Worm (Caenorhabditis elegans) whole organism, L1 larva: Measurements from ENCODE around the gene ZK1320.3.
A peak's percentile ranks its signal among the peaks of the same experiment; 100 is the strongest.

Experiments
- C04F5.9 ChIP-seq: sonication (generic microtip); optimal IDR thresholded peaks from 2 replicates; lab custom pipeline; 2016; ENCODE audit warnings: missing genetic modification characterization, missing compliant biosample characterization
- F16B12.6 ChIP-seq: fragments of 150-350 bp; optimal IDR thresholded peaks from 2 replicates; lab custom pipeline; 2014; ENCODE audit warnings: missing biosample characterization, missing genetic modification characterization
- Y116A8C.19 ChIP-seq: sonication (generic microtip); optimal IDR thresholded peaks from 2 replicates; lab custom pipeline; 2016; ENCODE audit warnings: missing compliant biosample characterization, missing genetic modification characterization, borderline replicate concordance
- alr-1 ChIP-seq: fragments of 200-800 bp; sonication (Bioruptor generic); optimal IDR thresholded peaks from 2 replicates; lab custom pipeline; 2018; ENCODE audit warnings: borderline replicate concordance, mild to moderate bottlenecking, missing genetic modification characterization, missing compliant biosample characterization
- blmp-1 ChIP-seq: fragments of 150-350 bp; optimal IDR thresholded peaks from 2 replicates; lab custom pipeline; 2014; ENCODE audit warnings: missing biosample characterization, missing genetic modification characterization
- ceh-63 ChIP-seq: fragments of 200-800 bp; sonication (Bioruptor generic); optimal IDR thresholded peaks from 2 replicates; lab custom pipeline; 2018; ENCODE audit warnings: mild to moderate bottlenecking, missing genetic modification characterization, missing compliant biosample characterization
- ceh-8 ChIP-seq: fragments of 200-800 bp; sonication (Bioruptor generic); optimal IDR thresholded peaks from 2 replicates; lab custom pipeline; 2018; ENCODE audit warnings: mild to moderate bottlenecking, missing genetic modification characterization, moderate library complexity, missing compliant biosample characterization
- ceh-82 ChIP-seq, 3 experiments: fragments of 150-350 bp in 1 of 3; sonication (generic microtip) in 2 of 3; optimal IDR thresholded peaks; 2 replicates each; lab custom pipeline; 2014 to 2017; ENCODE audit warnings: missing biosample characterization in 3 of 3, missing genetic modification characterization in 3 of 3
- ceh-88 ChIP-seq: fragments of 200-800 bp; sonication (Bioruptor generic); IDR thresholded peaks from 2 replicates; pipeline ENCODE4 v1.3.6; 2022; ENCODE audit warnings: missing genetic modification characterization, missing compliant biosample characterization
- ceh-90 ChIP-seq: sonication (generic microtip); optimal IDR thresholded peaks from 2 replicates; lab custom pipeline; 2016; ENCODE audit warnings: missing genetic modification characterization, missing compliant biosample characterization
- ces-1 ChIP-seq: fragments of 150-350 bp; optimal IDR thresholded peaks from 2 replicates; lab custom pipeline; 2014; ENCODE audit warnings: missing biosample characterization, missing genetic modification reagents, missing genetic modification characterization
- dsc-1 ChIP-seq: sonication (generic microtip); optimal IDR thresholded peaks from 2 replicates; lab custom pipeline; 2016; ENCODE audit warnings: mild to moderate bottlenecking, missing genetic modification characterization, missing compliant biosample characterization
- efl-1 ChIP-seq, 4 experiments: fragments of 150-350 bp; optimal IDR thresholded peaks in 3 of 4; peaks in 1 of 4; 1 replicate in 1 of 4; 2 replicates in 3 of 4; lab custom pipeline; 2014; ENCODE audit warnings: missing biosample characterization in 2 of 4, missing genetic modification characterization in 2 of 4, missing genetic modification reagents in 2 of 4
- efl-3 ChIP-seq: fragments of 200-800 bp; sonication (Bioruptor generic); optimal IDR thresholded peaks from 2 replicates; lab custom pipeline; 2018; ENCODE audit warnings: mild to moderate bottlenecking, missing genetic modification characterization, missing compliant biosample characterization
- elt-2 ChIP-seq: sonication (generic microtip); optimal IDR thresholded peaks from 2 replicates; lab custom pipeline; 2016; ENCODE audit warnings: missing genetic modification characterization, mild to moderate bottlenecking, inconsistent platforms, missing compliant biosample characterization, missing genetic modification reagents
- fkh-4 ChIP-seq: sonication (generic microtip); optimal IDR thresholded peaks from 2 replicates; lab custom pipeline; 2016; ENCODE audit warnings: missing compliant biosample characterization, missing genetic modification characterization, borderline replicate concordance
- fkh-8 ChIP-seq: sonication (generic microtip); optimal IDR thresholded peaks from 2 replicates; lab custom pipeline; 2016; ENCODE audit warnings: mild to moderate bottlenecking, missing genetic modification characterization, missing compliant biosample characterization
- fos-1 ChIP-seq: fragments of 150-350 bp; optimal IDR thresholded peaks from 2 replicates; lab custom pipeline; 2014; ENCODE audit warnings: missing biosample characterization, missing genetic modification characterization
- hlh-4 ChIP-seq: sonication (generic microtip); optimal IDR thresholded peaks from 2 replicates; lab custom pipeline; 2016; ENCODE audit warnings: mild to moderate bottlenecking, missing genetic modification characterization, missing compliant biosample characterization
- jun-1 ChIP-seq: fragments of 150-350 bp; optimal IDR thresholded peaks from 2 replicates; lab custom pipeline; 2014; ENCODE audit warnings: missing biosample characterization, missing genetic modification reagents, missing genetic modification characterization
- lin-13 ChIP-seq: fragments of 150-350 bp; optimal IDR thresholded peaks from 2 replicates; lab custom pipeline; 2014; ENCODE audit warnings: missing biosample characterization, missing genetic modification reagents, missing genetic modification characterization
- lin-14 ChIP-seq: fragments of 200-800 bp; sonication (Bioruptor generic); optimal IDR thresholded peaks from 2 replicates; lab custom pipeline; 2018; ENCODE audit warnings: mild to moderate bottlenecking, missing genetic modification characterization, moderate library complexity, missing compliant biosample characterization
- lin-35 ChIP-seq, 2 experiments: fragments of 150-350 bp; optimal IDR thresholded peaks; 2 replicates each; lab custom pipeline; 2014; ENCODE audit warnings: missing biosample characterization in 2 of 2, missing genetic modification characterization in 2 of 2, missing genetic modification reagents in 2 of 2
- lin-39 ChIP-seq: fragments of 150-350 bp; optimal IDR thresholded peaks from 2 replicates; lab custom pipeline; 2014; ENCODE audit warnings: missing biosample characterization, missing genetic modification reagents, missing genetic modification characterization
- mab-9 ChIP-seq: fragments of 200-800 bp; sonication (Bioruptor generic); IDR thresholded peaks from 2 replicates; pipeline ENCODE4 v1.3.6; 2022; ENCODE audit warnings: missing genetic modification reagents, missing genetic modification characterization, missing compliant biosample characterization
- nhr-12 ChIP-seq: sonication (generic microtip); optimal IDR thresholded peaks from 2 replicates; lab custom pipeline; 2017; ENCODE audit warnings: missing biosample characterization, missing genetic modification characterization
- nhr-237 ChIP-seq: fragments of 150-350 bp; optimal IDR thresholded peaks from 2 replicates; lab custom pipeline; 2014; ENCODE audit warnings: missing biosample characterization, missing genetic modification characterization
- nhr-28 ChIP-seq: fragments of 150-350 bp; optimal IDR thresholded peaks from 2 replicates; lab custom pipeline; 2014; ENCODE audit warnings: missing biosample characterization, missing genetic modification characterization
- nhr-77 ChIP-seq: fragments of 150-350 bp; optimal IDR thresholded peaks from 2 replicates; lab custom pipeline; 2014; ENCODE audit warnings: missing biosample characterization, missing genetic modification characterization
- nhr-84 ChIP-seq: sonication (generic microtip); optimal IDR thresholded peaks from 2 replicates; lab custom pipeline; 2017; ENCODE audit warnings: missing biosample characterization, missing genetic modification characterization
- nhr-85 ChIP-seq: sonication (generic microtip); peaks from one replicate; lab custom pipeline; 2016; ENCODE audit warnings: missing genetic modification characterization, inconsistent platforms, missing compliant biosample characterization
- pax-3 ChIP-seq: fragments of 200-800 bp; sonication (Bioruptor generic); optimal IDR thresholded peaks from 2 replicates; lab custom pipeline; 2018; ENCODE audit warnings: mild to moderate bottlenecking, missing genetic modification characterization, moderate library complexity, missing compliant biosample characterization
- pqm-1 ChIP-seq: sonication (generic microtip); optimal IDR thresholded peaks from 3 replicates; lab custom pipeline; 2017; ENCODE audit warnings: missing biosample characterization, missing genetic modification characterization
- snpc-4 ChIP-seq: fragments of 150-350 bp; optimal IDR thresholded peaks from 2 replicates; lab custom pipeline; 2014; ENCODE audit warnings: missing biosample characterization, missing genetic modification characterization
- snu-23 ChIP-seq: sonication (generic microtip); optimal IDR thresholded peaks from 2 replicates; lab custom pipeline; 2016; ENCODE audit warnings: missing genetic modification characterization, missing compliant biosample characterization
- tlp-1 ChIP-seq: fragments of 150-350 bp; optimal IDR thresholded peaks from 2 replicates; lab custom pipeline; 2014; ENCODE audit warnings: missing biosample characterization, missing genetic modification characterization
- unc-130 ChIP-seq: fragments of 150-350 bp; optimal IDR thresholded peaks from 2 replicates; lab custom pipeline; 2017; ENCODE audit warnings: missing biosample characterization, missing genetic modification characterization, inconsistent platforms
- unc-30 ChIP-seq: sonication (generic microtip); optimal IDR thresholded peaks from 2 replicates; lab custom pipeline; 2017; ENCODE audit warnings: missing biosample characterization, missing genetic modification characterization
- unc-62 ChIP-seq: fragments of 150-350 bp; optimal IDR thresholded peaks from 2 replicates; lab custom pipeline; 2014; ENCODE audit warnings: missing biosample characterization, missing genetic modification reagents, missing genetic modification characterization
- unc-86 ChIP-seq: sonication (generic microtip); optimal IDR thresholded peaks from 2 replicates; lab custom pipeline; 2016; ENCODE audit warnings: missing genetic modification characterization, missing compliant biosample characterization
- unc-98 ChIP-seq: fragments of 200-800 bp; sonication (Bioruptor generic); IDR thresholded peaks from 2 replicates; pipeline ENCODE4 v1.3.6; 2022; ENCODE audit warnings: missing genetic modification characterization, missing compliant biosample characterization
- vab-15 ChIP-seq: sonication (generic microtip); optimal IDR thresholded peaks from 2 replicates; lab custom pipeline; 2017; ENCODE audit warnings: missing genotype, mild to moderate bottlenecking, missing genetic modification characterization, missing compliant biosample characterization
- xbp-1 ChIP-seq: sonication (generic microtip); optimal IDR thresholded peaks from 2 replicates; lab custom pipeline; 2016; ENCODE audit warnings: missing genetic modification characterization, missing compliant biosample characterization
- zag-1 ChIP-seq: fragments of 150-350 bp; optimal IDR thresholded peaks from 2 replicates; lab custom pipeline; 2014; ENCODE audit warnings: missing biosample characterization, missing genetic modification characterization
- ztf-4 ChIP-seq: fragments of 150-350 bp; optimal IDR thresholded peaks from 2 replicates; lab custom pipeline; 2014; ENCODE audit warnings: missing biosample characterization, missing genetic modification characterization

ZK1320.3 gene

DNA sequence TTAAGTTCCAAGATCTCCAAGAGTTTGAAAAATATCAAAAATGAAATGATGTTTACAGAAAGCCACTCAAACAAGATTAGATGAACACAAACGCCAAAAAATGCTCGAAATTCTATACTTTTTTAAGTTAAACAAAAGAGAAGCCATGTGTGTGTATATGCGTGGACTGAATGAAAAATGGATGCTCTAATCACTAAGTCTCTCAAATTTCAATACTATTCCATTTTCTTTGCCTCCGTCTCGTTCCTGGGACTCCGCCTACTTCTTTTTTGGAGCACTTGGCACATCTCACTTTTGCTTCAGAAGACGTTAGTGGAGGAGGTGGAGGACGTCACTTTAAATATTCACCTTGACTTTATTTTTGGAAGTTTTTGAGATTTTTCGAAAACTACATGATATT is 19.6 kb upstream of the ZK1320.3 start:
- TF ChIP-seq lin-14 (GFP tag; lab: Kevin White, UChicago) = peak; percentile 26
- no peak for TF ChIP-seq Y116A8C.19 (tag; lab: Kevin White, UChicago)

- peak; percentile 17 for TF ChIP-seq elt-2
- TF ChIP-seq unc-30 (tag; lab: Kevin White, UChicago) = no peak
- peak; percentile 14 for TF ChIP-seq dsc-1 (tag; lab: Kevin White, UChicago)
Measured at ce11 chrII:9677470-9677869, 17.3 kb upstream of the ZK1320.3 start.

- TF ChIP-seq ztf-4 = no peak
- no peak for TF ChIP-seq nhr-237 (tag; lab: Kevin White, UChicago)
- no peak for TF ChIP-seq C04F5.9 (tag; lab: Kevin White, UChicago)
- TF ChIP-seq nhr-12 (tag; lab: Kevin White, UChicago) = no peak
- TF ChIP-seq fkh-4 (tag; lab: Kevin White, UChicago) = no peak
- no peak for TF ChIP-seq lin-13 (GFP tag; lab: Kevin White, UChicago)
- TF ChIP-seq alr-1 (tag; lab: Kevin White, UChicago) = no peak
- TF ChIP-seq nhr-28 (tag; lab: Kevin White, UChicago) = no peak
Measured at ce11 chrII:9674678-9675077, 14.5 kb upstream of the ZK1320.3 start, which contains the start of gene arc-1. Gene arc-1, plus strand, starts transcription at chrII:9674978.

ce11 chrII:9671308-9671707 is 11.1 kb upstream of the ZK1320.3 start, which contains the start of gene ZK1320.7:
Gene ZK1320.7, plus strand, starts transcription at chrII:9671608.
- no peak for TF ChIP-seq efl-1 (optimal IDR thresholded peaks at IDR 0.05; lab: Kevin White, UChicago)
- peak in 1 of 2 experiments; percentile 1 for TF ChIP-seq efl-1 (GFP tag; optimal IDR thresholded peaks at IDR 0.05 in 1 of 2; lab: Kevin White, UChicago)
- TF ChIP-seq lin-39 (tag; lab: Kevin White, UChicago) = no peak

DNA sequence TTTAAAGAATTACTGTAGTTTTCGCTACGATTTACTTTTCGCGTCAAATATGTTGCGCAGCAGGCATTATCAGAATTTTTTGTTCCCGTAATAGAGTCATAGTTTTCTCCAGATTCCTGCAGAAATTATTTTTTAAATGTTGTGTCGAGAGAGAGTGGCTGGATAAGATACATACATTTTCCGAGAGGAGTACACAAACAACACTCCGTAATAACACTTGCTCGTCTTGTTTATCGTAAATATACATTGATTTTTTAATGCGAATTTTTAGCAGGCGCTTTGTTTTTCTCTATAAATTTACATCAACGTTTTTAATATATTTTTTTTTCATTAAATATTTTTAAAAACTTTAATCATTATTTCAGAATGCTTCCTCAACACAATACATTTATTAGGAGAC is 8.7 kb upstream of the ZK1320.3 start, which contains the start of gene taf-8:
taf-8 (plus strand) TSS at position 360 of the 400 bp plus-strand sequence.
- no peak for TF ChIP-seq hlh-4
- no peak for TF ChIP-seq tlp-1 (tag; lab: Kevin White, UChicago)
- peak; percentile 84 for TF ChIP-seq nhr-85 (tag; lab: Kevin White, UChicago)
- TF ChIP-seq ztf-4 = no peak
- TF ChIP-seq pax-3 = no peak
- no peak for TF ChIP-seq unc-62 (GFP tag; lab: Kevin White, UChicago)
- peak; percentile 72 to 73 for TF ChIP-seq lin-35 (GFP tag; optimal IDR thresholded peaks at IDR 0.05; lab: Kevin White, UChicago)
- TF ChIP-seq zag-1 (tag; lab: Kevin White, UChicago) = no peak
- TF ChIP-seq ceh-63 (GFP tag; lab: Kevin White, UChicago) = no peak
- TF ChIP-seq ces-1 (GFP tag; lab: Kevin White, UChicago) = no peak
- no peak for TF ChIP-seq mab-9 (GFP tag; lab: Robert Waterston, UW)
- TF ChIP-seq snpc-4 (tag; lab: Kevin White, UChicago) = peak; percentile 33
- peak; percentile 37 for TF ChIP-seq fos-1 (tag; lab: Kevin White, UChicago)
- TF ChIP-seq ceh-82 (tag; optimal IDR thresholded peaks at IDR 0.05; lab: Kevin White, UChicago) = peak; percentile 9 to 69 (median 62)
- no peak for TF ChIP-seq pqm-1 (tag; lab: Kevin White, UChicago)
- no peak for TF ChIP-seq C04F5.9 (tag; lab: Kevin White, UChicago)
- no peak for TF ChIP-seq jun-1 (tag; lab: Kevin White, UChicago)
- peak; percentile 54 for TF ChIP-seq fkh-8 (tag; lab: Kevin White, UChicago)
- peak; percentile 16 for TF ChIP-seq ceh-90 (tag; lab: Kevin White, UChicago)
- TF ChIP-seq vab-15 = no peak
- TF ChIP-seq xbp-1 = peak; percentile 66
- TF ChIP-seq blmp-1 (tag; lab: Kevin White, UChicago) = no peak
- 0 out of 2 replicates have a peak, but pooled peaks have one; percentile 15 for TF ChIP-seq ceh-88 (GFP tag; lab: Robert Waterston, UW)
- no peak for TF ChIP-seq nhr-84 (tag; lab: Kevin White, UChicago)
- no peak for TF ChIP-seq efl-3 (GFP tag; lab: Kevin White, UChicago)
- peak; percentile 78 for TF ChIP-seq snu-23 (GFP tag; lab: Kevin White, UChicago)
- TF ChIP-seq F16B12.6 (tag; lab: Kevin White, UChicago) = peak; percentile 31
- no peak for TF ChIP-seq nhr-28 (tag; lab: Kevin White, UChicago)
- no peak for TF ChIP-seq nhr-237 (tag; lab: Kevin White, UChicago)
- peak; percentile 20 for TF ChIP-seq unc-86 (tag; lab: Kevin White, UChicago)
- peak; percentile 22 for TF ChIP-seq nhr-77 (tag; lab: Kevin White, UChicago)
- no peak for TF ChIP-seq unc-98 (GFP tag; lab: Robert Waterston, UW)
- no peak for TF ChIP-seq ceh-8 (GFP tag; lab: Kevin White, UChicago)
- TF ChIP-seq elt-2 = no peak
- TF ChIP-seq unc-130 (tag; lab: Kevin White, UChicago) = peak; percentile 23
